Worm (Caenorhabditis elegans): ENCODE results near the gene gst-44.

DNA sequence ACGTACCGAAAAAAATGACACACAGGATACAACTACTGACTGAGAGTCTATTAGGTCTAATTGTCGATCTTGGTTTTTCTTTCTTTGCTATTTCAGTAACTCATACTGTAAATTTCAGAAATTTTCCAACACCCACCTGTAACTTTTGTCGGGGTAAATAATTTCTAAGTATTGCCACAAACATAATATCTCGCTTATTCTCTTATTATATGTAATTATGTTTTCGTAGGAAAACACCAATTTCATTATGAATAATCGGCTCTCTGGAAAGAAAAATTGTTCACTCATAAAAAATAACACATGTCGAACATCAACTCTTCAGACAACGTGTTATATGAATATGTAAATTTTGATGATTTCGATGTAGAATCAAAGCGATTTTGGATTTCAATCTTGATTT lies 30.0 kb downstream of the gst-44 start, which contains the start of gene srw-48:
- TF ChIP-seq dao-5 (tag; optimal IDR thresholded peaks at IDR 0.05) (no peak), W03F9.2 (tag; optimal IDR thresholded peaks at IDR 0.05) (no peak), him-1 (tag; optimal IDR thresholded peaks at IDR 0.05) (no peak)

Measured in whole organism, L4/young adult.